Fruit fly (Drosophila melanogaster) whole organism, embryonic: ENCODE data around the gene Pif1A.

Experiments
- ATbp ChIP-seq: fragments of 200-800 bp; sonication (Bioruptor generic); optimal IDR thresholded peaks from 2 replicates; lab custom pipeline; 2017; ENCODE audit warnings: missing biosample characterization, mild to moderate bottlenecking, missing genetic modification characterization, missing genetic modification reagents
- CG10979 ChIP-seq: fragments of 200-800 bp; sonication (Bioruptor generic); optimal IDR thresholded peaks from 2 replicates; lab custom pipeline; 2018; ENCODE audit warnings: missing biosample characterization, mild to moderate bottlenecking, missing genetic modification characterization, moderate library complexity
- CG11504 ChIP-seq: fragments of 200-800 bp; sonication (Bioruptor generic); optimal IDR thresholded peaks from 3 replicates; lab custom pipeline; 2019; ENCODE audit warnings: missing biosample characterization, mild to moderate bottlenecking, missing genetic modification characterization, moderate library complexity
- CG13424 ChIP-seq: fragments of 200-800 bp; sonication (Bioruptor generic); optimal IDR thresholded peaks from 2 replicates; lab custom pipeline; 2019; ENCODE audit warnings: missing biosample characterization, mild to moderate bottlenecking, missing genetic modification characterization, moderate library complexity
- CG13894 ChIP-seq: fragments of 200-800 bp; sonication (Bioruptor generic); optimal IDR thresholded peaks from 3 replicates; lab custom pipeline; 2018; ENCODE audit warnings: missing biosample characterization, mild to moderate bottlenecking, missing genetic modification characterization, moderate library complexity
- CG14014 ChIP-seq: fragments of 200-800 bp; sonication (Bioruptor generic); IDR thresholded peaks from 2 replicates; pipeline ENCODE4 v1.3.6; 2022; ENCODE audit warnings: missing biosample characterization, missing genetic modification characterization
- CG1529 ChIP-seq: fragments of 200-800 bp; sonication (Bioruptor generic); optimal IDR thresholded peaks from 3 replicates; lab custom pipeline; 2018; ENCODE audit warnings: missing biosample characterization, missing genetic modification characterization
- CG2712 ChIP-seq: fragments of 200-800 bp; optimal IDR thresholded peaks from 3 replicates; lab custom pipeline; 2019; ENCODE audit warnings: missing biosample characterization, mild to moderate bottlenecking, missing genetic modification characterization, moderate library complexity
- CG30431 ChIP-seq: fragments of 200-800 bp; sonication (Bioruptor generic); optimal IDR thresholded peaks from 2 replicates; lab custom pipeline; 2017; ENCODE audit warnings: missing biosample characterization, missing genetic modification characterization
- CG4404 ChIP-seq: fragments of 200-800 bp; sonication (Bioruptor generic); IDR thresholded peaks from 2 replicates; pipeline ENCODE4 v1.3.6; 2022; ENCODE audit warnings: missing biosample characterization, missing genetic modification characterization
- CG9797 ChIP-seq: fragments of 200-800 bp; sonication (Bioruptor generic); optimal IDR thresholded peaks from 3 replicates; lab custom pipeline; 2018; ENCODE audit warnings: missing biosample characterization, mild to moderate bottlenecking, missing genetic modification characterization
- Dek ChIP-seq: fragments of 200-800 bp; sonication (Bioruptor generic); optimal IDR thresholded peaks from 3 replicates; lab custom pipeline; 2019; ENCODE audit warnings: missing biosample characterization, mild to moderate bottlenecking, missing genetic modification characterization, moderate library complexity
- Dip3 ChIP-seq: fragments of 200-800 bp; sonication (Bioruptor generic); optimal IDR thresholded peaks from 3 replicates; lab custom pipeline; 2016; ENCODE audit warnings: missing biosample characterization, missing genetic modification characterization
- Ets65A ChIP-seq: fragments of 200-800 bp; sonication (Bioruptor generic); peaks from one replicate; lab custom pipeline; 2016; ENCODE audit warnings: missing biosample characterization, missing genetic modification characterization
- Fer3 ChIP-seq: fragments of 200-800 bp; sonication (Bioruptor generic); optimal IDR thresholded peaks from 2 replicates; lab custom pipeline; 2018; ENCODE audit warnings: missing biosample characterization, mild to moderate bottlenecking, missing genetic modification characterization, moderate library complexity
- Hand ChIP-seq: fragments of 200-800 bp; sonication (Bioruptor generic); optimal IDR thresholded peaks from 2 replicates; lab custom pipeline; 2017; ENCODE audit warnings: mild to moderate bottlenecking, missing biosample characterization, missing genetic modification reagents, missing genetic modification characterization
- Mad ChIP-seq: fragments of 200-800 bp; sonication (Bioruptor generic); optimal IDR thresholded peaks from 2 replicates; lab custom pipeline; 2016; ENCODE audit warnings: missing biosample characterization, missing genetic modification characterization
- Nf-YC ChIP-seq: fragments of 200-800 bp; optimal IDR thresholded peaks from 3 replicates; lab custom pipeline; 2019; ENCODE audit warnings: missing biosample characterization, mild to moderate bottlenecking, missing genetic modification characterization, moderate library complexity
- Opbp ChIP-seq: fragments of 200-800 bp; sonication (Bioruptor generic); IDR thresholded peaks from 3 replicates; pipeline ENCODE4 v1.3.6; 2022; ENCODE audit warnings: missing biosample characterization, missing genetic modification characterization; ENCODE audit not compliant: partially characterized antibody
- PHDP ChIP-seq: fragments of 200-800 bp; sonication (Bioruptor generic); optimal IDR thresholded peaks from 3 replicates; lab custom pipeline; 2018; ENCODE audit warnings: missing biosample characterization, mild to moderate bottlenecking, missing genetic modification characterization, moderate library complexity
- Sin3A ChIP-seq: fragments of >200 bp; optimal IDR thresholded peaks from 2 replicates; lab custom pipeline; 2018
- Vsx1 ChIP-seq: fragments of 200-800 bp; sonication (Bioruptor generic); optimal IDR thresholded peaks from 2 replicates; lab custom pipeline; 2017; ENCODE audit warnings: missing biosample characterization, mild to moderate bottlenecking, missing genetic modification characterization, missing genetic modification reagents
- ash1 ChIP-seq: fragments of 200-800 bp; sonication (Bioruptor generic); optimal IDR thresholded peaks from 2 replicates; lab custom pipeline; 2018; ENCODE audit warnings: missing biosample characterization, mild to moderate bottlenecking, missing genetic modification characterization
- chinmo ChIP-seq: fragments of 200-800 bp; sonication (Bioruptor generic); IDR thresholded peaks from 4 replicates; pipeline ENCODE4 v1.3.6; 2022; ENCODE audit warnings: missing biosample characterization, missing genetic modification characterization; ENCODE audit not compliant: partially characterized antibody
- dmrt99B ChIP-seq: fragments of 200-800 bp; sonication (Bioruptor generic); optimal IDR thresholded peaks from 2 replicates; lab custom pipeline; 2018; ENCODE audit warnings: missing biosample characterization, mild to moderate bottlenecking, missing genetic modification characterization, moderate library complexity
- gce ChIP-seq: fragments of 200-800 bp; sonication (Bioruptor generic); IDR thresholded peaks from 3 replicates; pipeline ENCODE4 v1.3.6; 2022; ENCODE audit warnings: missing biosample characterization, missing genetic modification characterization
- gem ChIP-seq: fragments of 200-800 bp; sonication (Bioruptor generic); optimal IDR thresholded peaks from 2 replicates; lab custom pipeline; 2019; ENCODE audit warnings: missing biosample characterization, mild to moderate bottlenecking, missing genetic modification characterization, moderate library complexity
- lbe ChIP-seq: fragments of 200-800 bp; sonication (Bioruptor generic); optimal IDR thresholded peaks from 2 replicates; lab custom pipeline; 2016; ENCODE audit warnings: missing biosample characterization, mild to moderate bottlenecking, missing genetic modification characterization
- nerfin-2 ChIP-seq: fragments of 200-800 bp; sonication (Bioruptor generic); IDR thresholded peaks from 2 replicates; pipeline ENCODE4 v1.3.6; 2022; ENCODE audit warnings: missing biosample characterization, missing genetic modification characterization; ENCODE audit not compliant: partially characterized antibody
- oc ChIP-seq: fragments of 200-800 bp; sonication (Bioruptor generic); optimal IDR thresholded peaks from 2 replicates; lab custom pipeline; 2018; ENCODE audit warnings: missing biosample characterization, mild to moderate bottlenecking, missing genetic modification characterization, moderate library complexity
- p53 ChIP-seq: fragments of 200-800 bp; sonication (Bioruptor generic); optimal IDR thresholded peaks from 2 replicates; lab custom pipeline; 2016; ENCODE audit warnings: missing biosample characterization, missing genetic modification characterization
- scrt ChIP-seq: fragments of 200-800 bp; sonication (Bioruptor generic); optimal IDR thresholded peaks from 2 replicates; lab custom pipeline; 2018; ENCODE audit warnings: missing biosample characterization, mild to moderate bottlenecking, missing genetic modification characterization, moderate library complexity
- sd ChIP-seq: fragments of 200-800 bp; sonication (Bioruptor generic); optimal IDR thresholded peaks from 3 replicates; lab custom pipeline; 2018; ENCODE audit warnings: missing biosample characterization, mild to moderate bottlenecking, missing genetic modification characterization, moderate library complexity
- sens ChIP-seq: fragments of 200-800 bp; sonication (Bioruptor generic); peaks from one replicate; lab custom pipeline; 2016; ENCODE audit warnings: missing biosample characterization, missing genetic modification characterization
- sob ChIP-seq: fragments of 200-800 bp; sonication (Bioruptor generic); IDR thresholded peaks from 2 replicates; pipeline ENCODE4 v1.3.6; 2022; ENCODE audit warnings: missing biosample characterization, missing genetic modification characterization
- sr ChIP-seq: fragments of 200-800 bp; sonication (Bioruptor generic); IDR thresholded peaks from 3 replicates; pipeline ENCODE4 v1.3.6; 2022; ENCODE audit warnings: missing biosample characterization, missing genetic modification characterization
- ssp ChIP-seq: fragments of 200-800 bp; sonication (Bioruptor generic); IDR thresholded peaks from 2 replicates; pipeline ENCODE4 v1.3.6; 2022; ENCODE audit warnings: missing biosample characterization, missing genetic modification characterization
- tap ChIP-seq: fragments of 200-800 bp; optimal IDR thresholded peaks from 3 replicates; lab custom pipeline; 2019; ENCODE audit warnings: missing biosample characterization, mild to moderate bottlenecking, missing genetic modification characterization, moderate library complexity
- toy ChIP-seq: fragments of 200-800 bp; sonication (Bioruptor generic); IDR thresholded peaks from 2 replicates; pipeline ENCODE4 v1.3.6; 2022; ENCODE audit warnings: missing biosample characterization, missing genetic modification characterization
- trem ChIP-seq: fragments of 200-800 bp; optimal IDR thresholded peaks from 3 replicates; lab custom pipeline; 2019; ENCODE audit warnings: missing biosample characterization, mild to moderate bottlenecking, missing genetic modification characterization, moderate library complexity
- tx ChIP-seq: fragments of 200-800 bp; sonication (Bioruptor generic); optimal IDR thresholded peaks from 2 replicates; lab custom pipeline; 2016; ENCODE audit warnings: missing biosample characterization, missing genetic modification characterization
- unpg ChIP-seq: fragments of 200-800 bp; sonication (Bioruptor generic); optimal IDR thresholded peaks from 3 replicates; lab custom pipeline; 2018; ENCODE audit warnings: missing biosample characterization, mild to moderate bottlenecking, missing genetic modification characterization, moderate library complexity
- vvl ChIP-seq: fragments of 200-800 bp; sonication (Bioruptor generic); IDR thresholded peaks from 2 replicates; pipeline ENCODE4 v1.3.6; 2022; ENCODE audit warnings: missing biosample characterization, missing genetic modification characterization
- yki ChIP-seq: fragments of >200 bp; optimal IDR thresholded peaks from 3 replicates; lab custom pipeline; 2018
- zf30C ChIP-seq: fragments of 200-800 bp; sonication (Bioruptor generic); optimal IDR thresholded peaks from 3 replicates; lab custom pipeline; 2018; ENCODE audit warnings: missing biosample characterization, mild to moderate bottlenecking, missing genetic modification characterization
- zfh1 ChIP-seq: fragments of 200-800 bp; sonication (Bioruptor generic); IDR thresholded peaks from 3 replicates; pipeline ENCODE4 v1.3.6; 2022; ENCODE audit warnings: missing biosample characterization, missing genetic modification characterization

Pif1A gene

dm6 chr3R:8846154-8846648 lies 45.2 kb upstream of the Pif1A start (continued):
- no peak for TF ChIP-seq nerfin-2 (GFP tag; lab: Robert Waterston, UW)
- TF ChIP-seq, all 482 proteins: peak for 291

DNA sequence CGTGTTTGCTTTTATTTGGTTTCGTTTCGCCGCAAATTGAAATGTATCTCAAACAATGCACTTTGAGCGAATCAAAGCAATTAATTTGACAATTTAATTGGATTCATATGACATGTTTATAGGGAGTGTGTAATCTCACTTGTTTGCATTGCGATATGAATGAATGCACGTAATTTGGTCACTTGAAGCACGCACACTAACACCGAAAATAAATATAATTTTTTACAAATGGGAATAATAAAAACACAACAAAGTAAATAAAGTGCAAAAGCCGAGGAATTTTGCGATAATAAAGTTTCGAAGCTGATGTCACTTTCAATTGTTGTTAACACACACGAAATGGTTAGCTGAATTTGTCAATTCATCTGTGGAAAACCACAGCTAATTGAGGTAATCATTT lies 44.0 kb upstream of the Pif1A start:
- TF ChIP-seq chinmo (0 out of 4 replicates have a peak, but pooled peaks have one; percentile 5), tx (GFP tag; lab: Kevin White, UChicago) (no peak), CG13424 (no peak), scrt (GFP tag; lab: Kevin White, UChicago) (no peak), unpg (no peak), Vsx1 (GFP tag; lab: Kevin White, UChicago) (no peak), Sin3A (lab: Kevin White, UChicago) (no peak), CG4404 (GFP tag; lab: Robert Waterston, UW) (no peak), lbe (GFP tag; lab: Kevin White, UChicago) (peak; percentile 34)

DNA sequence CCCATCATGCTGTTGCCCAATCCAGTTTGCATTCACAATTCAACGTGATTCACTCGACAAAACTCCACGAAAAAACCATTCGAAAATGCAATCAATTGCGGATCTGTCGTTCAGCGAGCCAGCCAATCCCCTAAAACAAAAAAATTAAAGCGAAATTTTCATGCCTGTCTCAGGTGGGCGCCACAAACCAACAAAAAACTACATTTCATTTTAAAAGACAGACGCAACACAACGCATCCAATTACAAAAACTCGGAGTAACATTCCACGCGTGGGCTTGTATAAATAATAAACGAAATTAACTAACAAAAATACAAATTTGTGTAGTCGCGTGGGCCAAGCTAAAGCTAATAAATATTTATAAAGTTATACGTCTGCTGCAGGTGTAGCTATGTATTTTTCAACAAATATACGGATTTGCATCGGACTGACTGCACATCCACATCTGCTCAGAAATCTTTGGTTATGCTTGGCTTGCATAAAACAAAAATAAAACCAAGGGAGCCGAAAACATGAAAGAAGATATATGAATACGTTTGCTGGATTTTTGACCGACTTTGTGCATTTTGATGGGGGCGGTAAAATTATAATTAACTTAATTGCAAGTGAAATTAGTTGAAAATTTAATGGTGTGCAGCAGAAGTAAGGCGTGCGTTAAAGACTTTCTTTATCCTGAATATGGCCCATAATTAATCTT lies 43.1 kb upstream of the Pif1A start:
- no peak for TF ChIP-seq Mad (GFP tag; lab: Kevin White, UChicago)
- no peak for TF ChIP-seq dmrt99B (tag; lab: Kevin White, UChicago)
- peak; percentile 50; the same call in 1 of the 2 replicates for TF ChIP-seq vvl (GFP tag; lab: Robert Waterston, UW)
- no peak for TF ChIP-seq gce (GFP tag; lab: Robert Waterston, UW)
- no peak for TF ChIP-seq Hand
- no peak for TF ChIP-seq PHDP (tag; lab: Kevin White, UChicago)
- TF ChIP-seq CG1529 (GFP tag; lab: Kevin White, UChicago): peak; percentile 16
- peak; percentile 71 for TF ChIP-seq Ets65A (GFP tag; lab: Kevin White, UChicago)
- peak; percentile 87 for TF ChIP-seq sd (tag; lab: Kevin White, UChicago)
- no peak for TF ChIP-seq CG11504 (tag; lab: Kevin White, UChicago)
- peak; percentile 52; the same call in 1 of the 3 replicates for TF ChIP-seq sr
- TF ChIP-seq toy: no peak
- TF ChIP-seq sens (GFP tag; lab: Kevin White, UChicago): peak; percentile 74

- TF ChIP-seq CG10979 (tag; lab: Kevin White, UChicago): peak; percentile 24
- no peak for TF ChIP-seq yki (lab: Kevin White, UChicago)
- no peak for TF ChIP-seq Dek (tag; lab: Kevin White, UChicago)
- TF ChIP-seq sob (GFP tag; lab: Robert Waterston, UW): no peak
- no peak for TF ChIP-seq ATbp (GFP tag; lab: Kevin White, UChicago)
- TF ChIP-seq tap: no peak
- no peak for TF ChIP-seq Dip3 (GFP tag; lab: Kevin White, UChicago)
- TF ChIP-seq CG13894: no peak
- TF ChIP-seq CG2712 (tag; lab: Kevin White, UChicago): peak; percentile 19
- peak; percentile 12; the same call in 1 of the 3 replicates for TF ChIP-seq zfh1 (GFP tag; lab: Robert Waterston, UW)
- no peak for TF ChIP-seq Fer3 (tag; lab: Kevin White, UChicago)
- 0 out of 2 replicates have a peak, but pooled peaks have one; percentile 15 for TF ChIP-seq vvl (GFP tag; lab: Robert Waterston, UW)
- TF ChIP-seq ssp (GFP tag; lab: Robert Waterston, UW): no peak
- no peak for TF ChIP-seq trem
- no peak for TF ChIP-seq ash1 (GFP tag; lab: Kevin White, UChicago)
- TF ChIP-seq gem (tag; lab: Kevin White, UChicago): no peak
- TF ChIP-seq oc (tag; lab: Kevin White, UChicago): peak; percentile 35
- no peak for TF ChIP-seq p53 (GFP tag; lab: Kevin White, UChicago)
- no peak for TF ChIP-seq CG30431
- TF ChIP-seq Nf-YC: no peak
- no peak for TF ChIP-seq Opbp (GFP tag; lab: Robert Waterston, UW)
- TF ChIP-seq zf30C (GFP tag; lab: Kevin White, UChicago): no peak
- no peak for TF ChIP-seq CG9797
- no peak for TF ChIP-seq CG14014 (GFP tag; lab: Robert Waterston, UW)
- TF ChIP-seq Ets65A (GFP tag; lab: Kevin White, UChicago): peak; percentile 59
These were observed 40.6 kb upstream of the Pif1A start for dm6 chr3R:8841533-8841932.
